Worm (Caenorhabditis elegans) whole organism, early embryonic: ENCODE results near the gene F25E5.9.

ENCODE experiments used
- F13C5.2 ChIP-seq: sonication (generic microtip); optimal IDR thresholded peaks from 2 replicates; lab custom pipeline; 2017; ENCODE audit warnings: mild to moderate bottlenecking, missing genetic modification characterization, inconsistent platforms, missing compliant biosample characterization
- ama-1 ChIP-seq: fragments of 150-350 bp; optimal IDR thresholded peaks from 2 replicates; lab custom pipeline; 2014
- ets-7 ChIP-seq: sonication (generic microtip); optimal IDR thresholded peaks from 2 replicates; lab custom pipeline; 2016; ENCODE audit warnings: missing genotype, missing genetic modification characterization, missing compliant biosample characterization
- flt-1 ChIP-seq: fragments of 200-800 bp; sonication (Bioruptor generic); IDR thresholded peaks from 2 replicates; pipeline ENCODE4 v1.3.6; 2022; ENCODE audit warnings: missing genetic modification characterization, missing compliant biosample characterization
- hmbx-1 ChIP-seq: sonication (generic microtip); optimal IDR thresholded peaks from 2 replicates; lab custom pipeline; 2016; ENCODE audit warnings: mild to moderate bottlenecking, missing genetic modification characterization, missing compliant biosample characterization
- hnd-1 ChIP-seq: sonication (generic microtip); optimal IDR thresholded peaks from 2 replicates; lab custom pipeline; 2016; ENCODE audit warnings: missing genetic modification characterization, missing compliant biosample characterization
- scrt-1 ChIP-seq: fragments of 200-800 bp; sonication (Bioruptor generic); IDR thresholded peaks from 2 replicates; pipeline ENCODE4 v1.3.6; 2022; ENCODE audit warnings: missing genetic modification characterization, missing compliant biosample characterization
- sea-1 ChIP-seq: fragments of 200-800 bp; sonication (Bioruptor generic); conservative IDR thresholded peaks from 2 replicates; pipeline ENCODE4 v1.3.6; 2022; ENCODE audit warnings: missing genetic modification characterization, missing compliant biosample characterization
- tbx-11 ChIP-seq: fragments of 200-800 bp; sonication (Bioruptor generic); IDR thresholded peaks from 2 replicates; pipeline ENCODE4 v1.3.6; 2022; ENCODE audit warnings: missing genetic modification characterization, missing compliant biosample characterization
- tbx-37 ChIP-seq: fragments of 200-800 bp; sonication (Bioruptor generic); conservative IDR thresholded peaks from 2 replicates; pipeline ENCODE4 v1.3.6; 2022; ENCODE audit warnings: missing genetic modification reagents, missing genetic modification characterization, missing compliant biosample characterization

- no peak for TF ChIP-seq scrt-1 (GFP tag; lab: Robert Waterston, UW)
- TF ChIP-seq F13C5.2 (tag; lab: Kevin White, UChicago) = no peak
- no peak for TF ChIP-seq sea-1 (GFP tag; lab: Robert Waterston, UW)
- no peak for TF ChIP-seq ets-7 (tag; lab: Kevin White, UChicago)
- TF ChIP-seq hnd-1 (tag; lab: Kevin White, UChicago) = no peak
- TF ChIP-seq hmbx-1 (tag; lab: Kevin White, UChicago) = no peak
- no peak for TF ChIP-seq tbx-37
- no peak for TF ChIP-seq flt-1 (GFP tag; lab: Robert Waterston, UW)
- TF ChIP-seq ama-1 (lab: Kevin White, UChicago) = no peak
- TF ChIP-seq tbx-11 (GFP tag; lab: Robert Waterston, UW) = no peak
These were observed 45.8 kb downstream of the F25E5.9 start, which contains the start of gene fbxa-105 for ce11 chrV:7391933-7392332.
